Worm (Caenorhabditis elegans): Measurements from ENCODE around the gene srj-8.

DNA sequence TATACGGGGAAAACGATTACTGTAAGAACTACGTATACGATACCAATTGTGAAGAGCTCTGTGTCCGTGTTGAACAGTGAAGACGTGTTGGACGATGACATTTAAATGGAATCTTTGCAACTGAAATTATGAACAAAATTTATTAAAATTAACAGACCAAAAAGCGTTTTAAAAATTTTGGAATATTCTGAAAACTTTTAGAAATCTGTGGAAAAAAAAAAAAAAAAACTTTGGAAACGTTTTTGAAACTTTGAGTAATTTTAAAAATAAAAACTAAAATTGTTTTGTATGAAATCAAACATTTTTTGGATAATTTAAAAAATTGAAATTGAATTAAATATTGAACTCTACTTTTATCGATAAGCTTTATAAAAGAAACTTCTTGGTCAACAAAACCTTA lies 8.4 kb downstream of the srj-8 start, which contains the start of gene srt-63:
- TF ChIP-seq lsy-27 (tag; optimal IDR thresholded peaks at IDR 0.05; ENCODE audit: borderline replicate concordance, insufficient read depth): no peak
- TF ChIP-seq lin-35 (GFP tag; optimal IDR thresholded peaks at IDR 0.05): no peak
- TF ChIP-seq lir-1 (GFP tag; conservative IDR thresholded peaks at IDR 0.05): no peak
- no peak for TF ChIP-seq D2030.7 (GFP tag; IDR thresholded peaks at IDR 0.05)
- TF ChIP-seq K11D2.4 (GFP tag; IDR thresholded peaks at IDR 0.05): no peak
- no peak for TF ChIP-seq pbrm-1 (GFP tag; IDR thresholded peaks at IDR 0.05)
- no peak for TF ChIP-seq madf-10 (tag; optimal IDR thresholded peaks at IDR 0.05)

All from whole organism, young adult.